Fruit fly (Drosophila melanogaster) whole organism, pupa: ENCODE data around the gene CG13862.

Source experiments
- EcR ChIP-seq: fragments of 200-800 bp; sonication (Bioruptor generic); optimal IDR thresholded peaks from 3 replicates; lab custom pipeline; 2019; ENCODE audit warnings: missing biosample characterization, missing genetic modification characterization, mild to moderate bottlenecking, moderate library complexity, missing genetic modification reagents
- Snoo ChIP-seq: fragments of 200-800 bp; sonication (Bioruptor generic); optimal IDR thresholded peaks from 3 replicates; lab custom pipeline; 2017; ENCODE audit warnings: missing biosample characterization, mild to moderate bottlenecking, missing genetic modification characterization, inconsistent platforms
- fd96Ca ChIP-seq: fragments of 200-800 bp; sonication (Bioruptor generic); IDR thresholded peaks from 3 replicates; pipeline ENCODE4 v1.3.6; 2022; ENCODE audit warnings: missing biosample characterization, missing genetic modification characterization

DNA sequence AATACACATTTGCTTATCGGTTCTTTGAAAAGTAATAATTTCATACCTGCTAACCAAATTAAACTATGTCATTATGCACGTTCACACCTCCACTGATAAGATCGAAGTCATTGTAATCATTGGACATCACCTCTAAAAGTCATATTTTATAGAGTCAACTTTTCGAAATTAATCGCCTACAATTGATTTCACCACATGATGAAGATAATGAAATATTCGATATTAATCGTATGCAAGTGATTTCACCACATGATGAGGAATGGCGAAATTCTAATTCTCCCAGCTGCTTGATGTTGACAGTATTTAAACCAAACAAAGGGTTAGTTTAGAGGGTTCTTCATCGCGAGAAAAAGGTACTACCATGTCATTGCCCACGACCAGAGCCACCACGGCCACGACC is 43.9 kb downstream of the CG13862 start, which contains the start of gene CG18596:
- TF ChIP-seq fd96Ca (GFP tag; lab: Robert Waterston, UW) (no peak), Snoo (tag; lab: Kevin White, UChicago) (no peak), EcR (no peak)
